Fruit fly (Drosophila melanogaster) whole organism, embryonic: Measurements from ENCODE around the gene Scm.

ENCODE experiments used
- B-H1 ChIP-seq: fragments of 200-800 bp; sonication (Bioruptor generic); IDR thresholded peaks from 3 replicates; pipeline ENCODE4 v1.3.6; 2022; ENCODE audit warnings: missing biosample characterization, missing genetic modification characterization
- CG10366 ChIP-seq: fragments of 200-800 bp; sonication (Bioruptor generic); IDR thresholded peaks from 2 replicates; pipeline ENCODE4 v1.3.6; 2022; ENCODE audit warnings: missing biosample characterization, missing genetic modification characterization
- CG10543 ChIP-seq: fragments of 200-800 bp; sonication (Bioruptor generic); optimal IDR thresholded peaks from 3 replicates; lab custom pipeline; 2017; ENCODE audit warnings: missing biosample characterization, mild to moderate bottlenecking, missing genetic modification characterization, moderate library complexity
- CG11398 ChIP-seq: fragments of 200-800 bp; sonication (Bioruptor generic); optimal IDR thresholded peaks from 2 replicates; lab custom pipeline; 2016; ENCODE audit warnings: missing biosample characterization, missing genetic modification characterization
- CG11504 ChIP-seq: fragments of 200-800 bp; sonication (Bioruptor generic); optimal IDR thresholded peaks from 3 replicates; lab custom pipeline; 2019; ENCODE audit warnings: missing biosample characterization, mild to moderate bottlenecking, missing genetic modification characterization, moderate library complexity
- CG12769 ChIP-seq: fragments of 200-800 bp; sonication (Bioruptor generic); optimal IDR thresholded peaks from 2 replicates; lab custom pipeline; 2019; ENCODE audit warnings: missing biosample characterization, mild to moderate bottlenecking, missing genetic modification characterization, moderate library complexity
- CG13775 ChIP-seq: fragments of 200-800 bp; sonication (Bioruptor generic); optimal IDR thresholded peaks from 3 replicates; lab custom pipeline; 2017; ENCODE audit warnings: missing biosample characterization, mild to moderate bottlenecking, missing genetic modification characterization
- CG15011 ChIP-seq: fragments of 200-800 bp; sonication (Bioruptor generic); optimal IDR thresholded peaks from 3 replicates; lab custom pipeline; 2018; ENCODE audit warnings: missing biosample characterization, mild to moderate bottlenecking, missing genetic modification characterization
- CG17568 ChIP-seq: fragments of 200-800 bp; sonication (Bioruptor generic); optimal IDR thresholded peaks from 2 replicates; lab custom pipeline; 2018; ENCODE audit warnings: missing biosample characterization, mild to moderate bottlenecking, missing genetic modification characterization, moderate library complexity
- CG17612 ChIP-seq: fragments of 200-800 bp; sonication (Bioruptor generic); IDR thresholded peaks from 2 replicates; pipeline ENCODE4 v1.3.6; 2022; ENCODE audit warnings: missing biosample characterization, missing genetic modification characterization
- CG2129 ChIP-seq: fragments of 200-800 bp; sonication (Bioruptor generic); IDR thresholded peaks from 2 replicates; pipeline ENCODE4 v1.3.6; 2022; ENCODE audit warnings: missing biosample characterization, missing genetic modification characterization; ENCODE audit not compliant: partially characterized antibody
- CG3281 ChIP-seq: fragments of 200-800 bp; sonication (Bioruptor generic); optimal IDR thresholded peaks from 3 replicates; lab custom pipeline; 2017; ENCODE audit warnings: missing biosample characterization, mild to moderate bottlenecking, missing genetic modification characterization
- CG3995 ChIP-seq: fragments of 200-800 bp; sonication (Bioruptor generic); optimal IDR thresholded peaks from 3 replicates; lab custom pipeline; 2016; ENCODE audit warnings: missing biosample characterization, missing genetic modification characterization
- CG42726 ChIP-seq: fragments of 200-800 bp; sonication (Bioruptor generic); IDR thresholded peaks from 2 replicates; pipeline ENCODE4 v1.3.6; 2022; ENCODE audit warnings: missing biosample characterization, missing genetic modification characterization; ENCODE audit not compliant: partially characterized antibody
- CG4854 ChIP-seq: fragments of 200-800 bp; sonication (Bioruptor generic); optimal IDR thresholded peaks from 2 replicates; lab custom pipeline; 2016; ENCODE audit warnings: missing biosample characterization, missing genetic modification characterization, inconsistent platforms
- CrebB ChIP-seq: fragments of 200-800 bp; sonication (Bioruptor generic); optimal IDR thresholded peaks from 3 replicates; lab custom pipeline; 2018; ENCODE audit warnings: missing biosample characterization, mild to moderate bottlenecking, missing genetic modification characterization
- Dip2 ChIP-seq: fragments of 200-800 bp; sonication (Bioruptor generic); IDR thresholded peaks from 2 replicates; pipeline ENCODE4 v1.3.6; 2022; ENCODE audit warnings: missing biosample characterization, missing genetic modification characterization
- Dip3 ChIP-seq: fragments of 200-800 bp; sonication (Bioruptor generic); optimal IDR thresholded peaks from 3 replicates; lab custom pipeline; 2016; ENCODE audit warnings: missing biosample characterization, missing genetic modification characterization
- Eip74EF ChIP-seq, 2 experiments: fragments of 200-800 bp in 1 of 2; fragments of >200 bp in 1 of 2; sonication (Bioruptor generic) in 1 of 2; optimal IDR thresholded peaks; 2 replicates each; lab custom pipeline; 2017 to 2019; ENCODE audit warnings: missing biosample characterization in 2 of 2, missing genetic modification characterization in 2 of 2, mild to moderate bottlenecking in 1 of 2, moderate library complexity in 1 of 2
- HLH4C ChIP-seq: fragments of 200-800 bp; sonication (Bioruptor generic); IDR thresholded peaks from 3 replicates; pipeline ENCODE4 v1.3.6; 2022; ENCODE audit warnings: missing biosample characterization, missing genetic modification characterization; ENCODE audit not compliant: partially characterized antibody
- Hr78 ChIP-seq, 2 experiments: fragments of 200-800 bp in 1 of 2; fragments of >200 bp in 1 of 2; sonication (Bioruptor generic) in 1 of 2; optimal IDR thresholded peaks; 2 replicates each; lab custom pipeline; 2017 to 2019; ENCODE audit warnings: missing biosample characterization in 2 of 2, missing genetic modification characterization in 2 of 2, mild to moderate bottlenecking in 1 of 2, moderate library complexity in 1 of 2
- Kr ChIP-seq: fragments of 200-800 bp; sonication (Bioruptor generic); optimal IDR thresholded peaks from 2 replicates; lab custom pipeline; 2017; ENCODE audit warnings: missing biosample characterization, mild to moderate bottlenecking, missing genetic modification characterization
- Lpt ChIP-seq: fragments of >200 bp; optimal IDR thresholded peaks from 2 replicates; lab custom pipeline; 2018; ENCODE audit warnings: missing biosample characterization, missing genetic modification characterization
- MTF-1 ChIP-seq: fragments of 200-800 bp; sonication (Bioruptor generic); optimal IDR thresholded peaks from 2 replicates; lab custom pipeline; 2018; ENCODE audit warnings: missing biosample characterization, mild to moderate bottlenecking, missing genetic modification characterization, borderline replicate concordance
- Med ChIP-seq: fragments of 200-800 bp; sonication (Bioruptor generic); peaks from one replicate; lab custom pipeline; 2016; ENCODE audit warnings: missing biosample characterization, missing genetic modification characterization, mild to moderate bottlenecking, inconsistent platforms, moderate library complexity
- Mes4 ChIP-seq: fragments of 200-800 bp; sonication (Bioruptor generic); optimal IDR thresholded peaks from 2 replicates; lab custom pipeline; 2016; ENCODE audit warnings: missing biosample characterization, missing genetic modification characterization
- Neu2 ChIP-seq: fragments of 200-800 bp; sonication (Bioruptor generic); optimal IDR thresholded peaks from 3 replicates; lab custom pipeline; 2016; ENCODE audit warnings: missing biosample characterization, missing genetic modification characterization, borderline replicate concordance
- NfI ChIP-seq: fragments of 200-800 bp; sonication (Bioruptor generic); optimal IDR thresholded peaks from 3 replicates; lab custom pipeline; 2018; ENCODE audit warnings: missing biosample characterization, mild to moderate bottlenecking, missing genetic modification characterization, moderate library complexity
- Scr ChIP-seq: fragments of 200-800 bp; sonication (Bioruptor generic); IDR thresholded peaks from 2 replicates; pipeline ENCODE4 v1.3.6; 2022; ENCODE audit warnings: missing biosample characterization, missing genetic modification characterization; ENCODE audit not compliant: partially characterized antibody
- Sox100B ChIP-seq: fragments of 200-800 bp; sonication (Bioruptor generic); optimal IDR thresholded peaks from 3 replicates; lab custom pipeline; 2018; ENCODE audit warnings: missing biosample characterization, mild to moderate bottlenecking, missing genetic modification characterization
- Xbp1 ChIP-seq: fragments of 200-800 bp; sonication (Bioruptor generic); optimal IDR thresholded peaks from 3 replicates; lab custom pipeline; 2016; ENCODE audit warnings: missing biosample characterization, mild to moderate bottlenecking, missing genetic modification characterization
- ash1 ChIP-seq: fragments of 200-800 bp; sonication (Bioruptor generic); optimal IDR thresholded peaks from 2 replicates; lab custom pipeline; 2018; ENCODE audit warnings: missing biosample characterization, mild to moderate bottlenecking, missing genetic modification characterization
- cad ChIP-seq: fragments of >200 bp; optimal IDR thresholded peaks from 2 replicates; lab custom pipeline; 2017; ENCODE audit warnings: missing biosample characterization, missing genetic modification characterization
- crol ChIP-seq: fragments of 200-800 bp; sonication (Bioruptor generic); IDR thresholded peaks from 2 replicates; pipeline ENCODE4 v1.3.6; 2022; ENCODE audit warnings: missing biosample characterization, missing genetic modification characterization
- fd3F ChIP-seq: fragments of 200-800 bp; sonication (Bioruptor generic); optimal IDR thresholded peaks from 2 replicates; lab custom pipeline; 2018; ENCODE audit warnings: missing biosample characterization, mild to moderate bottlenecking, missing genetic modification characterization, moderate library complexity
- fd96Cb ChIP-seq: fragments of 200-800 bp; sonication (Bioruptor generic); optimal IDR thresholded peaks from 2 replicates; lab custom pipeline; 2018; ENCODE audit warnings: missing biosample characterization, mild to moderate bottlenecking, missing genetic modification characterization, moderate library complexity
- gcm ChIP-seq: fragments of 200-800 bp; sonication (Bioruptor generic); optimal IDR thresholded peaks from 2 replicates; lab custom pipeline; 2019; ENCODE audit warnings: missing biosample characterization, mild to moderate bottlenecking, missing genetic modification characterization, moderate library complexity
- gem ChIP-seq: fragments of 200-800 bp; sonication (Bioruptor generic); optimal IDR thresholded peaks from 2 replicates; lab custom pipeline; 2019; ENCODE audit warnings: missing biosample characterization, mild to moderate bottlenecking, missing genetic modification characterization, moderate library complexity
- grn ChIP-seq: fragments of 200-800 bp; sonication (Bioruptor generic); optimal IDR thresholded peaks from 3 replicates; lab custom pipeline; 2017; ENCODE audit warnings: missing biosample characterization, missing genetic modification characterization
- gro ChIP-seq: fragments of 200-800 bp; sonication (Bioruptor generic); optimal IDR thresholded peaks from 2 replicates; lab custom pipeline; 2016; ENCODE audit warnings: missing biosample characterization, missing genetic modification characterization
- gsb-n ChIP-seq: fragments of 200-800 bp; sonication (Bioruptor generic); optimal IDR thresholded peaks from 3 replicates; lab custom pipeline; 2018; ENCODE audit warnings: missing biosample characterization, mild to moderate bottlenecking, missing genetic modification characterization
- kah ChIP-seq: fragments of 200-800 bp; sonication (Bioruptor generic); optimal IDR thresholded peaks from 2 replicates; lab custom pipeline; 2018; ENCODE audit warnings: missing biosample characterization, mild to moderate bottlenecking, missing genetic modification characterization
- nom ChIP-seq: fragments of 200-800 bp; sonication (Bioruptor generic); optimal IDR thresholded peaks from 2 replicates; lab custom pipeline; 2017; ENCODE audit warnings: missing biosample characterization, missing genetic modification characterization, mild to moderate bottlenecking, moderate library complexity, missing genetic modification reagents
- otp ChIP-seq: fragments of 200-800 bp; sonication (Bioruptor generic); IDR thresholded peaks from 3 replicates; pipeline ENCODE4, ENCODE4 v1.3.6; 2022; ENCODE audit warnings: missing biosample characterization, missing genetic modification characterization
- pfk ChIP-seq: fragments of 200-800 bp; sonication (Bioruptor generic); optimal IDR thresholded peaks from 2 replicates; lab custom pipeline; 2018; ENCODE audit warnings: missing biosample characterization, mild to moderate bottlenecking, missing genetic modification characterization, moderate library complexity
- pho ChIP-seq: fragments of 200-800 bp; sonication (Bioruptor generic); optimal IDR thresholded peaks from 2 replicates; lab custom pipeline; 2016; ENCODE audit warnings: missing biosample characterization, missing genetic modification characterization
- pnt ChIP-seq: fragments of 200-800 bp; sonication (Bioruptor generic); optimal IDR thresholded peaks from 3 replicates; lab custom pipeline; 2016; ENCODE audit warnings: missing biosample characterization, missing genetic modification characterization
- stwl ChIP-seq: fragments of 200-800 bp; sonication (Bioruptor generic); optimal IDR thresholded peaks from 3 replicates; lab custom pipeline; 2018; ENCODE audit warnings: missing biosample characterization, mild to moderate bottlenecking, missing genetic modification characterization, moderate library complexity
- unc-4 ChIP-seq: fragments of 200-800 bp; sonication (Bioruptor generic); IDR thresholded peaks from 2 replicates; pipeline ENCODE4 v1.3.6; 2022; ENCODE audit warnings: missing biosample characterization, missing genetic modification characterization; ENCODE audit not compliant: partially characterized antibody

Gene Scm

DNA sequence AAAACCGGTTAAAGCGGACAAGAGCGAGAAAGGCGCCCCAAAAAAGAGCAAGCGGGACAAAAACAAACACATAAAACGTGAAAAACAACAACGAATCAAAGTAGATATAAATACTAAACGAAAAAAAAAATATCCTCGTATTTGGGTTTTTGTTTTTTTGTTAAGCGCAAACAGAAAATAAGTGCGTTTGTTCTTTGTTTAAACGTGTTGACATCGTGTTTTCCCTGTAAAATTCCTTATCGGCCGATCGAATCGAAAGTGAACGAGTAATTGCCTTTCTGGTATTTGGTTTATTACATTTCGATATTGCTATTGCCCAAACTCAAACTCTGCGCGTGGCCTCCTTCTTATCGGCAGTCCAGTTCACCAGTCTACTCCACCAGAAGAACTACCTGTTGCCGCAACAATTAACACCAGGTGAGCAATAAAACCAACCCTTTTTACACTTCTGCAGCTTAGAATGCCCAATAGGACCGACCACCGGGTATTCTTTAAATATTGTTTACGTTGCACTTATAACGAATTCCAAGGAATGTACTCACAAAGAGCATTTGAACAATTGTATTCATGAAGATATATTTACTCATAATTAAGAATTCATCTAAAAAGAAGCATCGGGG, 45.5 kb downstream of the Scm start (continued):
- TF ChIP-seq CG3995 (GFP tag; lab: Kevin White, UChicago) (no peak), Xbp1 (GFP tag; lab: Kevin White, UChicago) (no peak), Neu2 (GFP tag; lab: Kevin White, UChicago) (no peak), CG2129 (GFP tag; lab: Robert Waterston, UW) (no peak), fd96Cb (tag; lab: Kevin White, UChicago) (no peak), gsb-n (tag; lab: Kevin White, UChicago) (peak; percentile 2), CG11504 (tag; lab: Kevin White, UChicago) (peak; percentile 4), HLH4C (GFP tag; lab: Robert Waterston, UW) (no peak), CG10366 (no peak), stwl (no peak), Med (peak; percentile 71), MTF-1 (no peak), gro (GFP tag; lab: Kevin White, UChicago) (no peak), Dip2 (no peak), CG17612 (no peak), fd3F (GFP tag; lab: Kevin White, UChicago) (no peak), Hr78 (GFP tag; optimal IDR thresholded peaks at IDR 0.05; lab: Kevin White, UChicago) (no peak), pnt (GFP tag; lab: Kevin White, UChicago) (no peak), kah (GFP tag; lab: Kevin White, UChicago) (peak; percentile 29), cad (GFP tag; lab: Kevin White, UChicago) (peak; percentile 53), CrebB (tag; lab: Kevin White, UChicago) (no peak), Scr (GFP tag; lab: Robert Waterston, UW) (no peak), ash1 (GFP tag; lab: Kevin White, UChicago) (no peak), Lpt (GFP tag; lab: Kevin White, UChicago) (no peak), CG17568 (GFP tag; lab: Kevin White, UChicago) (no peak), grn (peak; percentile 79), gem (tag; lab: Kevin White, UChicago) (peak; percentile 10), Sox100B (GFP tag; lab: Kevin White, UChicago) (no peak), Dip3 (no peak), crol (GFP tag; lab: Robert Waterston, UW) (no peak), CG11398 (GFP tag; lab: Kevin White, UChicago) (no peak), gcm (GFP tag; lab: Kevin White, UChicago) (no peak), CG15011 (GFP tag; lab: Kevin White, UChicago) (no peak), CG42726 (no peak), unc-4 (GFP tag; lab: Robert Waterston, UW) (no peak), nom (peak; percentile 16), CG3281 (no peak), CG4854 (GFP tag; lab: Kevin White, UChicago) (no peak), CG12769 (tag; lab: Kevin White, UChicago) (no peak), NfI (GFP tag; lab: Kevin White, UChicago) (no peak), pho (GFP tag; lab: Kevin White, UChicago) (no peak), Mes4 (GFP tag; lab: Kevin White, UChicago) (no peak), B-H1 (GFP tag; lab: Robert Waterston, UW) (no peak), CG10543 (no peak), CG13775 (GFP tag; lab: Kevin White, UChicago) (no peak), Eip74EF (GFP tag; optimal IDR thresholded peaks at IDR 0.05; lab: Kevin White, UChicago) (no peak), Kr (GFP tag; lab: Kevin White, UChicago) (peak; percentile 63), pfk (GFP tag; lab: Kevin White, UChicago) (no peak), otp (GFP tag; lab: Robert Waterston, UW) (no peak)
